Fruit fly (Drosophila melanogaster) whole organism: ENCODE measurements around the gene CG31446.

ENCODE experiments used
- Dll ChIP-seq: fragments of >200 bp; optimal IDR thresholded peaks from 2 replicates; lab custom pipeline; 2017
- psq ChIP-seq: fragments of >200 bp; optimal IDR thresholded peaks from 2 replicates; lab custom pipeline; 2017
- usp ChIP-seq: fragments of >200 bp; optimal IDR thresholded peaks from 2 replicates; lab custom pipeline; 2017; ENCODE audit warnings: missing biosample characterization, missing genetic modification characterization, mixed read lengths

DNA sequence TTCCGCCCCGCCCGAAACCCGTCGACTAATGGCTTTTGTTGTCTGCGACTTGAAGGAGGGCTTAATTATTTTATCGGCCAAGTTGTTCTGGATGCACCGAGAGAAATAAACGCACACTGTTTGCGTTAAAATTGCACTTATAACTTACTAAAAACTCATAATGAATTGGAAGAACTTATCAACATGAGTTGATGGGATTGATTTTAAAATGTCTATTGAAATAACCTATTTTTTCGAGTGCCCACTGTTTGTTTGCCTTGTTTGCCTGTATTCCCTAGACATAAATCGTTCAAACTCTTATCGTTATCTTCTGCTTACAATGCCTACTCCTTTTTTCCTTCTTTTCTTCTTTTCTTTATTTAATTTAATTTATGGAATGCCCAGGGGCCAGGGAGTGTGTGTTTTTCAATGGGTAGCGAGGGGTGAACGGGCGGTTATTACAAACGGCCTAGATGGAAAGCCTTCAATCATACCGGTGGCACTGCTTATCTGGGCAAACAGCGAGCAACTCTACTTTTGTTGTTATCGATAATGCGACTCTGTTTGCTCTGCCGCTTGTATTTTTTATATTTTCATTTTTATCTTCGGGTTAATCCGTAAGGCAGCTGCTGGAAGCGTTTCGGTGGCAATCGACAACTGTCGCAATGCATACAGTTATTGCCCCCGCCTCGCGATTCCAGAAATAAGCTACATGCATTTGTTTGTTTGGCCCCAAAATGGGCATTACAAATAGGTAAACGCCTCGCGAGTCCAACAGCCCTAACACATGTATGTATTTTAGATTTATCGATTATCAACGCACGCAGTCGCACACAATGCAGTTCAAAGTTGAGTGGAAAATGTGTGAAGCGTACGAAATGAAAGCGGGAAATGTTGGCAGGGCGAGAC lies 16.5 kb upstream of the CG31446 start:
- TF ChIP-seq Dll = no peak
- TF ChIP-seq psq (lab: Kevin White, UChicago) = no peak
- no peak for TF ChIP-seq usp
